Fruit fly (Drosophila melanogaster) whole organism, wandering third instar larva: ENCODE data around the gene Oscillin.

ENCODE experiments used
- Abd-B ChIP-seq: fragments of >200 bp; optimal IDR thresholded peaks from 2 replicates; lab custom pipeline; 2017; ENCODE audit warnings: missing biosample characterization, missing genetic modification characterization
- HLH106 ChIP-seq: fragments of 200-800 bp; optimal IDR thresholded peaks from 3 replicates; lab custom pipeline; 2019; ENCODE audit warnings: missing biosample characterization, mild to moderate bottlenecking, missing genetic modification characterization, moderate library complexity
- Hr78 ChIP-seq: fragments of >200 bp; optimal IDR thresholded peaks from 2 replicates; lab custom pipeline; 2017; ENCODE audit warnings: missing biosample characterization, missing genetic modification characterization
- Myc ChIP-seq: fragments of >200 bp; optimal IDR thresholded peaks from 2 replicates; lab custom pipeline; 2017
- N ChIP-seq: fragments of >200 bp; optimal IDR thresholded peaks from 2 replicates; lab custom pipeline; 2018; ENCODE audit warnings: missing biosample characterization, missing external identifiers, missing genetic modification characterization
- Sp1 ChIP-seq: fragments of 200-800 bp; sonication (Bioruptor generic); optimal IDR thresholded peaks from 3 replicates; lab custom pipeline; 2019; ENCODE audit warnings: missing biosample characterization, mild to moderate bottlenecking, missing genetic modification characterization, moderate library complexity
- h ChIP-seq: fragments of 200-800 bp; sonication (Bioruptor generic); optimal IDR thresholded peaks from 3 replicates; lab custom pipeline; 2016; ENCODE audit warnings: missing biosample characterization, mild to moderate bottlenecking, missing genetic modification characterization
- lola ChIP-seq: fragments of >200 bp; optimal IDR thresholded peaks from 2 replicates; lab custom pipeline; 2017; ENCODE audit warnings: missing biosample characterization, missing genetic modification characterization
- pan ChIP-seq: fragments of >200 bp; optimal IDR thresholded peaks from 2 replicates; lab custom pipeline; 2017
- psq ChIP-seq: fragments of 200-800 bp; sonication (Bioruptor generic); optimal IDR thresholded peaks from 3 replicates; lab custom pipeline; 2017; ENCODE audit warnings: missing biosample characterization, mild to moderate bottlenecking, missing genetic modification characterization, moderate library complexity
- sv ChIP-seq: fragments of 200-800 bp; sonication (Bioruptor generic); optimal IDR thresholded peaks from 3 replicates; lab custom pipeline; 2016; ENCODE audit warnings: missing biosample characterization, missing genetic modification characterization
- tai ChIP-seq: sonication (Bioruptor generic); optimal IDR thresholded peaks from 2 replicates; lab custom pipeline; 2016; ENCODE audit warnings: missing biosample characterization, missing genetic modification characterization

- no peak for TF ChIP-seq psq
- no peak for TF ChIP-seq pan (lab: Kevin White, UChicago)
- TF ChIP-seq sv: no peak
- no peak for TF ChIP-seq Hr78 (GFP tag; lab: Kevin White, UChicago)
- TF ChIP-seq lola (GFP tag; lab: Kevin White, UChicago): no peak
- no peak for TF ChIP-seq Myc (lab: Kevin White, UChicago)
- TF ChIP-seq Abd-B (GFP tag; lab: Kevin White, UChicago): no peak
- TF ChIP-seq N: no peak
- no peak for TF ChIP-seq HLH106 (tag; lab: Kevin White, UChicago)
- TF ChIP-seq Sp1 (GFP tag; lab: Kevin White, UChicago): no peak
- TF ChIP-seq tai: no peak
- TF ChIP-seq h: no peak
Measured at dm6 chr2L:5532061-5532460, 14.8 kb upstream of the Oscillin start, which contains the start of gene Coq6.
